Fruit fly (Drosophila melanogaster) whole organism, adult: ENCODE measurements around the gene CG14605.

Experiments
- CG11617 ChIP-seq: fragments of 200-800 bp; sonication (Bioruptor generic); optimal IDR thresholded peaks from 2 replicates; lab custom pipeline; 2017; ENCODE audit warnings: mild to moderate bottlenecking, missing biosample characterization, missing genetic modification reagents, missing genetic modification characterization
- CG12768 ChIP-seq: fragments of 200-800 bp; sonication (Bioruptor generic); optimal IDR thresholded peaks from 2 replicates; lab custom pipeline; 2017; ENCODE audit warnings: missing biosample characterization, missing genetic modification characterization, mild to moderate bottlenecking, moderate library complexity, missing genetic modification reagents
- CG14711 ChIP-seq: fragments of 200-800 bp; sonication (Bioruptor generic); optimal IDR thresholded peaks from 2 replicates; lab custom pipeline; 2018; ENCODE audit warnings: missing biosample characterization, mild to moderate bottlenecking, missing genetic modification characterization, moderate library complexity
- CG1620 ChIP-seq: fragments of 200-800 bp; sonication (Bioruptor generic); optimal IDR thresholded peaks from 2 replicates; lab custom pipeline; 2016; ENCODE audit warnings: missing biosample characterization, missing genetic modification characterization
- CG33017 ChIP-seq: fragments of 200-800 bp; sonication (Bioruptor generic); optimal IDR thresholded peaks from 2 replicates; lab custom pipeline; 2018; ENCODE audit warnings: missing biosample characterization, mild to moderate bottlenecking, missing genetic modification characterization, moderate library complexity
- CG5204 ChIP-seq: fragments of 200-800 bp; sonication (Bioruptor generic); optimal IDR thresholded peaks from 2 replicates; lab custom pipeline; 2016; ENCODE audit warnings: missing biosample characterization, missing genetic modification characterization
- CG7045 ChIP-seq: fragments of 200-800 bp; sonication (Bioruptor generic); optimal IDR thresholded peaks from 2 replicates; lab custom pipeline; 2017; ENCODE audit warnings: missing biosample characterization, mild to moderate bottlenecking, missing genetic modification characterization
- CG7101 ChIP-seq: fragments of 200-800 bp; sonication (Bioruptor generic); optimal IDR thresholded peaks from 2 replicates; lab custom pipeline; 2018; ENCODE audit warnings: missing biosample characterization, mild to moderate bottlenecking, missing genetic modification characterization, moderate library complexity
- Clk ChIP-seq: fragments of 200-800 bp; sonication (Bioruptor generic); optimal IDR thresholded peaks from 2 replicates; lab custom pipeline; 2017; ENCODE audit warnings: missing biosample characterization, missing genetic modification characterization
- Crg-1 ChIP-seq: fragments of 200-800 bp; sonication (Bioruptor generic); optimal IDR thresholded peaks from 2 replicates; lab custom pipeline; 2016; ENCODE audit warnings: missing biosample characterization, missing genetic modification characterization
- Hr96 ChIP-seq: fragments of 200-800 bp; sonication (Bioruptor generic); optimal IDR thresholded peaks from 2 replicates; lab custom pipeline; 2016; ENCODE audit warnings: missing biosample characterization, missing genetic modification characterization
- Mnt ChIP-seq: fragments of 200-800 bp; sonication (Bioruptor generic); optimal IDR thresholded peaks from 2 replicates; lab custom pipeline; 2016; ENCODE audit warnings: missing biosample characterization, mild to moderate bottlenecking, missing genetic modification characterization
- bab1 ChIP-seq: fragments of 200-800 bp; sonication (Bioruptor generic); optimal IDR thresholded peaks from 3 replicates; lab custom pipeline; 2019; ENCODE audit warnings: missing biosample characterization, mild to moderate bottlenecking, missing genetic modification characterization, moderate library complexity
- cic ChIP-seq: fragments of 200-800 bp; sonication (Bioruptor generic); optimal IDR thresholded peaks from 2 replicates; lab custom pipeline; 2017; ENCODE audit warnings: missing biosample characterization, mild to moderate bottlenecking, missing genetic modification characterization, moderate library complexity
- cnc ChIP-seq, 2 experiments: fragments of >200 bp; optimal IDR thresholded peaks; 2 replicates each; lab custom pipeline; 2017
- kay ChIP-seq: fragments of 200-800 bp; sonication (Bioruptor generic); peaks from one replicate; lab custom pipeline; 2016; ENCODE audit warnings: missing biosample characterization, missing genetic modification characterization, borderline replicate concordance
- ovo ChIP-seq: fragments of 200-800 bp; sonication (Bioruptor generic); optimal IDR thresholded peaks from 2 replicates; lab custom pipeline; 2016; ENCODE audit warnings: missing biosample characterization, missing genetic modification characterization
- pad ChIP-seq: fragments of 200-800 bp; sonication (Bioruptor generic); optimal IDR thresholded peaks from 3 replicates; lab custom pipeline; 2017; ENCODE audit warnings: missing biosample characterization, missing genetic modification characterization, mild to moderate bottlenecking, moderate library complexity, missing genetic modification reagents
- tj ChIP-seq: fragments of 200-800 bp; sonication (Bioruptor generic); optimal IDR thresholded peaks from 3 replicates; lab custom pipeline; 2017; ENCODE audit warnings: missing biosample characterization, mild to moderate bottlenecking, missing genetic modification characterization, moderate library complexity
- toe ChIP-seq: fragments of 200-800 bp; sonication (Bioruptor generic); optimal IDR thresholded peaks from 2 replicates; lab custom pipeline; 2016; ENCODE audit warnings: missing biosample characterization, missing genetic modification characterization

The CG14605 gene

DNA sequence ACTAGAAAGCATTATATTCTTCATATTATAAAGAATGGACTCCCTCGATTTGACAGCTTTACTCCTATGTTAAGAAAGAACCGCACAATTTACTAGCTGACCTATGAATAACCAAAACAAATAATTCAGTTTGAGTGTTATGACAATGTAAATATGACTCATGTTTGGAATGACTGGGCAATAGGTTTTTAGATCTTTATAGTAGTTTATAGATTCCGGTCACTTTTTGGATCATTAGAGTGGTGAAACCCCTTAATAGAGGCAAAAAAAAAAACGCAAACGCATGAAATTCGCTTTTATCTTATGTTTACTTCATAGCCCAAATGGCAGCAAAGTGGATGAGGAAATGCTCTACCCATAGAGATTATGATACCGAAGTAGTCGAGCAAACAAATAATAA lies at the start of gene CG14605:
TSS of gene CG14605 (minus strand) at position 101 of the 400 bp plus-strand sequence.
- TF ChIP-seq ovo (GFP tag; lab: Kevin White, UChicago): no peak
- no peak for TF ChIP-seq cnc (optimal IDR thresholded peaks at IDR 0.05; lab: Kevin White, UChicago)
- TF ChIP-seq Crg-1 (GFP tag; lab: Kevin White, UChicago): no peak
- TF ChIP-seq Mnt: no peak
- no peak for TF ChIP-seq CG12768
- TF ChIP-seq Hr96 (GFP tag; lab: Kevin White, UChicago): no peak
- no peak for TF ChIP-seq kay (GFP tag; lab: Kevin White, UChicago)
- TF ChIP-seq CG14711 (tag; lab: Kevin White, UChicago): no peak
- TF ChIP-seq CG7045 (GFP tag; lab: Kevin White, UChicago): no peak
- TF ChIP-seq cic (GFP tag; lab: Kevin White, UChicago): no peak
- TF ChIP-seq toe (GFP tag; lab: Kevin White, UChicago): no peak
- TF ChIP-seq Clk (GFP tag; lab: Kevin White, UChicago): no peak
- TF ChIP-seq CG7101: no peak
- TF ChIP-seq CG1620 (GFP tag; lab: Kevin White, UChicago): no peak
- TF ChIP-seq tj (GFP tag; lab: Kevin White, UChicago): no peak
- no peak for TF ChIP-seq CG11617 (GFP tag; lab: Kevin White, UChicago)

DNA sequence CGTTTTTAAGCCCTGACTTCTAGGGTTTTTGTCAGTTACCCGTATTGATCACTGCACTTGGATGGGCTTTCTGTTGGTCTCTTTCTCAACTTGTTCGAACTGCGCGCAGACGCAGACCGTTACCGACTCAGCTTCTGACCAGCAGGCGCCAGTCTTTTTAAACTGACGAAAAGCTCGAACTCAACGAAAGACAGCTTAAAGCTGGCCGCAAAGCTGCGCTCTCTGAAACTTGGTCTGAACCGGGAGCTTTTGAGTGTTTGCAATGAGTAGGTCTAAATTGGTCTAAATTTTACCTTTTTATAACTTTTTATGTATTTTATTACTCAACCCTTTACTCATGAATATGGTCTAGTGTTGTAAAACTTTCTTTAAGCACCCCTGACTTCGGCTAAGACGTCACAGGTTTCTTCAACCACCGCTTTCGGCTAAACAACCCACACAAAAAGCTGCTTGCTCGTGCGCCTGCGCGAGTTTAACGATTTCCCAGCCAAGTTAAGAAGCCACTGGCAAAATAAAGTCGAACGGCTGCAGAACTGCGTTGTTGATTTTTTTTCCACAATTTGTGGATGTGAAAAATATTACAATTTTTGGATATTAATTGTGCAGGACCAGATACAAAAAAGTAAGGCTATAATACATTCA lies 46.2 kb upstream of the CG14605 start, which contains the start of the genes Gld and Syt4:
TSS of gene Gld (minus strand) at position 137 of the 642 bp plus-strand sequence.
TSS of gene Syt4 (plus strand) at position 499 of the 642 bp plus-strand sequence.
- no peak for TF ChIP-seq tj (GFP tag; lab: Kevin White, UChicago)
- TF ChIP-seq CG7101: no peak
- no peak for TF ChIP-seq toe (GFP tag; lab: Kevin White, UChicago)
- no peak for TF ChIP-seq bab1 (GFP tag; lab: Kevin White, UChicago)
- TF ChIP-seq CG7045 (GFP tag; lab: Kevin White, UChicago): no peak
- TF ChIP-seq CG12768: no peak
- TF ChIP-seq CG5204 (GFP tag; lab: Kevin White, UChicago): no peak
- TF ChIP-seq cic (GFP tag; lab: Kevin White, UChicago): no peak
- no peak for TF ChIP-seq CG11617 (GFP tag; lab: Kevin White, UChicago)
- TF ChIP-seq Mnt: no peak
- TF ChIP-seq Clk (GFP tag; lab: Kevin White, UChicago): no peak
- TF ChIP-seq Crg-1 (GFP tag; lab: Kevin White, UChicago): no peak
- no peak for TF ChIP-seq pad (GFP tag; lab: Kevin White, UChicago)
- no peak for TF ChIP-seq CG14711 (tag; lab: Kevin White, UChicago)
- no peak for TF ChIP-seq Hr96 (GFP tag; lab: Kevin White, UChicago)
- no peak for TF ChIP-seq cnc (optimal IDR thresholded peaks at IDR 0.05; lab: Kevin White, UChicago)

DNA sequence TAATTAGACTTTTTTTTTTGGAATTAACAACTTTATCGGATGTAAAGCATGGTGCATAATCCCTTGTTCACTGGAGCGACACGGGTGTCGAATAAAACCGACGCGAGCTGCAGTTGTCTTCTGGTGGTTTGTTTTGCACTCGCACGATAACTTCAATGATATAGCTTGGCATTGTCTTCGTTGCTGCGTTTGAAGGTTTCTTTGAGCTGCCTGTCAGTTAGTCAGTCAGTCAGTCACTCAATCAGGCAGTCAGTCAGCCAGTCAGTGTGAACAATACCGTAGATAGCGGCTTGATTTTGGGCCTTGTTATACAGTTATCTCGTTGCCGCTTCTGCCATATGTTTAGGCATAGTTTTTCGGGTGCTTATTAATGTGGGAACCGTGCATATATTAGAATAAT lies 40.0 kb upstream of the CG14605 start:
- TF ChIP-seq Hr96 (GFP tag; lab: Kevin White, UChicago) (no peak), Mnt (no peak), toe (GFP tag; lab: Kevin White, UChicago) (no peak), CG1620 (GFP tag; lab: Kevin White, UChicago) (no peak), Clk (GFP tag; lab: Kevin White, UChicago) (no peak), CG11617 (GFP tag; lab: Kevin White, UChicago) (no peak), CG7045 (GFP tag; lab: Kevin White, UChicago) (no peak), CG12768 (no peak), Crg-1 (GFP tag; lab: Kevin White, UChicago) (no peak), CG7101 (no peak), tj (GFP tag; lab: Kevin White, UChicago) (no peak), pad (GFP tag; lab: Kevin White, UChicago) (no peak), CG33017 (tag; lab: Kevin White, UChicago) (no peak), cnc (optimal IDR thresholded peaks at IDR 0.05; lab: Kevin White, UChicago) (no peak), bab1 (GFP tag; lab: Kevin White, UChicago) (no peak), cic (GFP tag; lab: Kevin White, UChicago) (no peak), ovo (GFP tag; lab: Kevin White, UChicago) (no peak)

DNA sequence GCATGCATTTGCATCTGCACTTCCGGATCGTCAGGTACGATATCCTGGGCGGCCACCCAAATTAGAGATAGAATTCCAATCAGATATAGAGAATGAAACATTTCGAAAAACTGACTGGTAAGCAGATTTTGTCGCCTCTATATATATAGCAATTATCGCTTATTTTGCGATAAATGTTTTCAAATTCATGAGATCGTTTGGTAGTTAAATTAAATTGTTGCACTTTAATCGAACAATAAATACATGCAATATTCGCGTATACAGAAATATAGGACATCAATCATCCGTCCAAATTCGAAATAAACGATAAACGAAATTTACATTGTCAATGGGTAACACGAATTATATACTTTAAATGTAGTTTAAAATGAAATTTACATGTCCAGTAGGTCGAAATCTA lies 32.4 kb upstream of the CG14605 start, which contains the start of gene Obp84a:
TSS of gene Obp84a (minus strand) at position 101 of the 400 bp plus-strand sequence.
- no peak for TF ChIP-seq CG11617 (GFP tag; lab: Kevin White, UChicago)
- TF ChIP-seq toe (GFP tag; lab: Kevin White, UChicago): no peak
- no peak for TF ChIP-seq cic (GFP tag; lab: Kevin White, UChicago)
- TF ChIP-seq bab1 (GFP tag; lab: Kevin White, UChicago): no peak
- TF ChIP-seq CG5204 (GFP tag; lab: Kevin White, UChicago): no peak
- TF ChIP-seq Clk (GFP tag; lab: Kevin White, UChicago): no peak
- no peak for TF ChIP-seq Crg-1 (GFP tag; lab: Kevin White, UChicago)
- no peak for TF ChIP-seq cnc (optimal IDR thresholded peaks at IDR 0.05; lab: Kevin White, UChicago)
- no peak for TF ChIP-seq Mnt
- no peak for TF ChIP-seq CG14711 (tag; lab: Kevin White, UChicago)
- TF ChIP-seq pad (GFP tag; lab: Kevin White, UChicago): no peak
- TF ChIP-seq tj (GFP tag; lab: Kevin White, UChicago): no peak
- no peak for TF ChIP-seq CG1620 (GFP tag; lab: Kevin White, UChicago)
- TF ChIP-seq kay (GFP tag; lab: Kevin White, UChicago): no peak
- TF ChIP-seq ovo (GFP tag; lab: Kevin White, UChicago): no peak
- TF ChIP-seq CG33017 (tag; lab: Kevin White, UChicago): no peak
- TF ChIP-seq Hr96 (GFP tag; lab: Kevin White, UChicago): no peak
- TF ChIP-seq CG7045 (GFP tag; lab: Kevin White, UChicago): no peak
- TF ChIP-seq CG12768: no peak

DNA sequence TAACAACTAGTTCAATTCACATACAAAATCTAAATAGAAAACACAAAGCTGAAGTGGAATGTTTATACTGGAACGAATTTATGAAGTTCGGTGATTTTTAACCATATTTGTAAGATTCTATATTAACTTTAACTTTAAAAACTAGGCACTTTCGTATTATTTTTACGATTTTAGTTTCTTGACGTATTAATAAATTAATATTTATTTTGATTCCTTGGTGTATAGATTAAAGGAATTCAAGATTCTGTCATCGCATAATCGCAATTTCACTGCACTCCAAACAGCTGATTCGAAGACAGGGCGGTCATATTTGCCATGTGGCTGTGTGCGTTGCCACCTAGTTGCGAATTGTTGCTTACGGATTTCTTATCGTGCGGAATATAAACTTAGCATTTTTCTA lies 30.0 kb upstream of the CG14605 start, which contains the start of the genes CG1227 and Dtwd2:
TSS of gene CG1227 (minus strand) at position 279 of the 400 bp plus-strand sequence.
TSS of gene Dtwd2 (plus strand) at position 336 of the 400 bp plus-strand sequence.
- TF ChIP-seq Crg-1 (GFP tag; lab: Kevin White, UChicago) (peak; percentile 64), Clk (GFP tag; lab: Kevin White, UChicago) (peak; percentile 37), tj (GFP tag; lab: Kevin White, UChicago) (peak; percentile 77), ovo (GFP tag; lab: Kevin White, UChicago) (peak; percentile 40), bab1 (GFP tag; lab: Kevin White, UChicago) (peak; percentile 99), cnc (optimal IDR thresholded peaks at IDR 0.05; lab: Kevin White, UChicago) (no peak), pad (GFP tag; lab: Kevin White, UChicago) (peak; percentile 72), CG5204 (GFP tag; lab: Kevin White, UChicago) (peak; percentile 83), CG11617 (GFP tag; lab: Kevin White, UChicago) (peak; percentile 94), Mnt (peak; percentile 91), CG1620 (GFP tag; lab: Kevin White, UChicago) (peak; percentile 57), CG14711 (tag; lab: Kevin White, UChicago) (peak; percentile 97), cic (GFP tag; lab: Kevin White, UChicago) (peak; percentile 63), CG7045 (GFP tag; lab: Kevin White, UChicago) (peak; percentile 97), CG7101 (peak; percentile 98), CG12768 (peak; percentile 85), Hr96 (GFP tag; lab: Kevin White, UChicago) (peak; percentile 74), toe (GFP tag; lab: Kevin White, UChicago) (peak; percentile 78), CG33017 (tag; lab: Kevin White, UChicago) (peak; percentile 99), kay (GFP tag; lab: Kevin White, UChicago) (peak; percentile 29)
